Worm (Caenorhabditis elegans) whole organism, L2 larva: ENCODE measurements around the gene F28E10.1.

ENCODE experiments used
- aly-2 ChIP-seq: fragments of 150-350 bp; optimal IDR thresholded peaks from 2 replicates; lab custom pipeline; 2014; ENCODE audit warnings: missing biosample characterization, missing genetic modification characterization
- ama-1 ChIP-seq: fragments of 150-350 bp; optimal IDR thresholded peaks from 2 replicates; lab custom pipeline; 2018; ENCODE audit warnings: inconsistent platforms
- egl-27 ChIP-seq: sonication (generic microtip); optimal IDR thresholded peaks from 3 replicates; lab custom pipeline; 2017; ENCODE audit warnings: missing biosample characterization, missing genetic modification reagents, missing genetic modification characterization
- lin-39 ChIP-seq: fragments of 150-350 bp; optimal IDR thresholded peaks from 2 replicates; lab custom pipeline; 2014; ENCODE audit warnings: missing biosample characterization, missing genetic modification reagents, missing genetic modification characterization
- mdl-1 ChIP-seq, 2 experiments: fragments of 150-350 bp in 1 of 2; sonication (generic microtip) in 1 of 2; optimal IDR thresholded peaks; 2 replicates each; lab custom pipeline; 2017; ENCODE audit warnings: missing biosample characterization in 2 of 2, missing genetic modification characterization in 2 of 2
- skn-1 ChIP-seq: sonication (generic microtip); optimal IDR thresholded peaks from 2 replicates; lab custom pipeline; 2017; ENCODE audit warnings: missing biosample characterization, missing genetic modification characterization
- snpc-4 ChIP-seq: fragments of 150-350 bp; optimal IDR thresholded peaks from 2 replicates; lab custom pipeline; 2014; ENCODE audit warnings: missing biosample characterization, missing genetic modification characterization
- unc-62 ChIP-seq: fragments of 150-350 bp; optimal IDR thresholded peaks from 2 replicates; lab custom pipeline; 2014; ENCODE audit warnings: missing biosample characterization, missing genetic modification reagents, missing genetic modification characterization
- zag-1 ChIP-seq: fragments of 150-350 bp; optimal IDR thresholded peaks from 2 replicates; lab custom pipeline; 2014; ENCODE audit warnings: missing biosample characterization, missing genetic modification characterization
- ztf-4 ChIP-seq: fragments of 150-350 bp; optimal IDR thresholded peaks from 2 replicates; lab custom pipeline; 2014; ENCODE audit warnings: missing biosample characterization, missing genetic modification characterization

DNA sequence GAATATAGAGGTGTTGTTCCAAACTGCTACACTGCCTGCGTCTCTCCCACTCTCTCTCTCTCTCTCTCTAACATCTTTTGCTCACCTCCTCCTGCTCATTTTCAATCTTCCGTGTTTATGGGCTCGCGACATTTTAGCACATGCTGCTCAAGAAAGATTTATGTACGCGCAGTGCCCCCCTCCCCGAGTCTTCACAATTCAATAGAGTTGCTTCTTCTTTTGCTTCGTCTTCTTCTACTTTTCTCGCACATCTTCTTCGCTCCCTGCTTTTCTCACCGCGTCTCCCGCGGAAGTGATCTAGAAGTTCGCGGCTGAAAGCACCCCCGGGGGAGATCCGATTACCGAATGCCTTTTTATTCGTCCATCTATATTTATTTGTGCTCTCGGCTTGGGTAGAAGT, 2.0 kb downstream of the F28E10.1 start:
- no peak for TF ChIP-seq aly-2 (tag; lab: Kevin White, UChicago)
- TF ChIP-seq skn-1 (tag; lab: Kevin White, UChicago): no peak
- no peak for TF ChIP-seq egl-27 (tag; lab: Kevin White, UChicago)
- TF ChIP-seq ztf-4 (tag; lab: Kevin White, UChicago): no peak
- no peak for TF ChIP-seq unc-62 (GFP tag; lab: Kevin White, UChicago)
- no peak for TF ChIP-seq ama-1 (lab: Kevin White, UChicago)
- TF ChIP-seq snpc-4 (tag; lab: Kevin White, UChicago): no peak
- TF ChIP-seq mdl-1 (tag; optimal IDR thresholded peaks at IDR 0.05; lab: Kevin White, UChicago): no peak
- TF ChIP-seq lin-39 (tag; lab: Kevin White, UChicago): no peak
- no peak for TF ChIP-seq zag-1 (tag; lab: Kevin White, UChicago)
